Worm (Caenorhabditis elegans): ENCODE measurements around the gene C16C4.1.

DNA sequence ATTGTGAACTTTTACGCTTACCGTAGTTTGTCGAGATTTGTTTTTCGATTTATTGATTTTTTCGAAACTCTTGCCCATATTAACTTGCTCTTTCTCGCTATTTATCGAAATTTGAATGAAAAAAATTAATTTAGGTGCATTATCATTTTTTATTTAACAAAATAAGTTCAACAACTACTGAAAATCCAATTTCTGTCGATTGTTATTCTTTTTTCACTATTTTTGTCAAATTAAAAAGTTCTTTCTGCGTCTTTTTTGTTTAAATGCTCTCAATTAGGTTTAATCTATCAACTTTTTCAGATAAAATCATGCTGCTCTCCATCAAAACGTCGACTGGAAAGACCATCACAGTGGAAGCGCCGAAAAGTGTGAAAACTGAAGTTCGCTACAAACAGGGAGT lies 32.1 kb downstream of the C16C4.1 start, which contains the start of gene F52C6.2:
- no peak for TF ChIP-seq tbx-37 (GFP tag; conservative IDR thresholded peaks at IDR 0.05)
- no peak for TF ChIP-seq B0310.2 (tag; optimal IDR thresholded peaks at IDR 0.05)
- TF ChIP-seq hmbx-1 (tag; optimal IDR thresholded peaks at IDR 0.05) = no peak
- no peak for TF ChIP-seq scrt-1 (GFP tag; IDR thresholded peaks at IDR 0.05)
- TF ChIP-seq ama-1 (optimal IDR thresholded peaks at IDR 0.05) = no peak
- TF ChIP-seq ets-7 (tag; optimal IDR thresholded peaks at IDR 0.05) = no peak
- TF ChIP-seq ceh-13 (GFP tag; optimal IDR thresholded peaks at IDR 0.05) = no peak
